Worm (Caenorhabditis elegans) whole organism, midembryonic: ENCODE results near the gene F23G4.1.

ENCODE experiments used
- T22C8.4 ChIP-seq: fragments of 200-800 bp; sonication (Bioruptor generic); IDR thresholded peaks from 2 replicates; pipeline ENCODE4 v1.3.6; 2022; ENCODE audit warnings: missing genetic modification characterization, missing compliant biosample characterization
- cog-1 ChIP-seq: sonication (generic microtip); optimal IDR thresholded peaks from 2 replicates; lab custom pipeline; 2016; ENCODE audit warnings: missing genetic modification characterization, missing compliant biosample characterization
- flt-1 ChIP-seq: fragments of 200-800 bp; sonication (Bioruptor generic); IDR thresholded peaks from 2 replicates; pipeline ENCODE4 v1.3.6; 2022; ENCODE audit warnings: missing genetic modification characterization, missing compliant biosample characterization
- klf-2 ChIP-seq: fragments of 200-800 bp; sonication (Bioruptor generic); conservative IDR thresholded peaks from 2 replicates; pipeline ENCODE4 v1.3.6; 2022; ENCODE audit warnings: missing genetic modification reagents, missing genetic modification characterization, missing compliant biosample characterization
- med-1 ChIP-seq: sonication (generic microtip); optimal IDR thresholded peaks from 2 replicates; lab custom pipeline; 2017; ENCODE audit warnings: missing genetic modification characterization, mild to moderate bottlenecking, missing compliant biosample characterization, antibody characterized with exemption, missing genetic modification reagents; ENCODE audit not compliant: insufficient read depth
- ref-1 ChIP-seq: fragments of 200-800 bp; sonication (Bioruptor generic); conservative IDR thresholded peaks from 2 replicates; pipeline ENCODE4 v1.3.6; 2022; ENCODE audit warnings: missing genetic modification reagents, missing genetic modification characterization, missing compliant biosample characterization
- tab-1 ChIP-seq: fragments of 200-800 bp; sonication (Bioruptor generic); IDR thresholded peaks from 2 replicates; pipeline ENCODE4 v1.3.6; 2022; ENCODE audit warnings: missing genetic modification characterization, missing compliant biosample characterization
- ztf-23 ChIP-seq: fragments of 200-800 bp; sonication (Bioruptor generic); IDR thresholded peaks from 2 replicates; pipeline ENCODE4 v1.3.6; 2022; ENCODE audit warnings: missing genetic modification reagents, missing genetic modification characterization, missing compliant biosample characterization
- ztf-29 ChIP-seq: fragments of 200-800 bp; sonication (Bioruptor generic); IDR thresholded peaks from 2 replicates; pipeline ENCODE4 v1.3.6; 2022; ENCODE audit warnings: missing genetic modification reagents, missing genetic modification characterization, missing compliant biosample characterization

F23G4.1 gene

ce11 chrX:6603098-6603497 lies at the start of gene F23G4.1:
Gene F23G4.1 (minus strand): TSS chrX:6603198.
- TF ChIP-seq klf-2 (GFP tag; lab: Robert Waterston, UW) (no peak), cog-1 (no peak)

ce11 chrX:6649573-6649972 lies 46.6 kb upstream of the F23G4.1 start:
- TF ChIP-seq ref-1 (no peak), flt-1 (no peak), ztf-23 (no peak), klf-2 (GFP tag; lab: Robert Waterston, UW) (no peak), ztf-29 (GFP tag; lab: Robert Waterston, UW) (no peak), med-1 (no peak), tab-1 (GFP tag; lab: Robert Waterston, UW) (no peak), cog-1 (no peak), T22C8.4 (no peak)

ce11 chrX:6646387-6647061 lies 43.5 kb upstream of the F23G4.1 start:
- TF ChIP-seq ztf-29 (GFP tag; lab: Robert Waterston, UW) (no peak), med-1 (no peak), tab-1 (GFP tag; lab: Robert Waterston, UW) (no peak), ref-1 (no peak)

- TF ChIP-seq med-1 (no peak), T22C8.4 (no peak), klf-2 (GFP tag; lab: Robert Waterston, UW) (no peak), ref-1 (no peak), ztf-29 (GFP tag; lab: Robert Waterston, UW) (no peak), flt-1 (no peak), tab-1 (GFP tag; lab: Robert Waterston, UW) (no peak), ztf-23 (no peak), cog-1 (no peak)
Observed at ce11 chrX:6644971-6645704, 42.1 kb upstream of the F23G4.1 start, which contains the start of gene C56E10.3. Gene C56E10.3 (plus strand): TSS chrX:6645654.

ce11 chrX:6642798-6643197 lies 39.8 kb upstream of the F23G4.1 start:
- TF ChIP-seq ztf-29 (GFP tag; lab: Robert Waterston, UW) = no peak
- no peak for TF ChIP-seq med-1
- TF ChIP-seq cog-1 = no peak
- TF ChIP-seq flt-1 = no peak
- no peak for TF ChIP-seq ref-1
- TF ChIP-seq T22C8.4 = no peak
- TF ChIP-seq klf-2 (GFP tag; lab: Robert Waterston, UW) = no peak
- TF ChIP-seq tab-1 (GFP tag; lab: Robert Waterston, UW) = no peak
- no peak for TF ChIP-seq ztf-23

- no peak for TF ChIP-seq tab-1 (GFP tag; lab: Robert Waterston, UW)
Observed at ce11 chrX:6641509-6641908, 38.5 kb upstream of the F23G4.1 start.

ce11 chrX:6640570-6641199 lies 37.7 kb upstream of the F23G4.1 start, which contains the start of gene nhr-120:
Gene nhr-120 (minus strand): TSS chrX:6640620.
- TF ChIP-seq tab-1 (GFP tag; lab: Robert Waterston, UW) (no peak), cog-1 (no peak), flt-1 (no peak), ztf-23 (no peak), med-1 (no peak), ref-1 (no peak), klf-2 (GFP tag; lab: Robert Waterston, UW) (no peak), T22C8.4 (no peak), ztf-29 (GFP tag; lab: Robert Waterston, UW) (no peak)

- TF ChIP-seq ztf-29 (GFP tag; lab: Robert Waterston, UW) (no peak), tab-1 (GFP tag; lab: Robert Waterston, UW) (no peak), cog-1 (no peak), flt-1 (no peak), ref-1 (no peak), T22C8.4 (no peak), ztf-23 (no peak), klf-2 (GFP tag; lab: Robert Waterston, UW) (no peak), med-1 (no peak)
Observed at ce11 chrX:6638985-6639573, 36.1 kb upstream of the F23G4.1 start.

- TF ChIP-seq tab-1 (GFP tag; lab: Robert Waterston, UW) (no peak), ztf-23 (no peak)
Observed at ce11 chrX:6637933-6638332, 34.9 kb upstream of the F23G4.1 start.

ce11 chrX:6635173-6635572 lies 32.2 kb upstream of the F23G4.1 start, which contains the start of gene aexr-1:
Gene aexr-1 (minus strand): TSS chrX:6635273.
- TF ChIP-seq T22C8.4 (no peak), klf-2 (GFP tag; lab: Robert Waterston, UW) (no peak), cog-1 (no peak), tab-1 (GFP tag; lab: Robert Waterston, UW) (no peak), med-1 (no peak), ztf-23 (no peak), ref-1 (no peak), flt-1 (no peak), ztf-29 (GFP tag; lab: Robert Waterston, UW) (no peak)

- no peak for TF ChIP-seq cog-1
- no peak for TF ChIP-seq flt-1
- no peak for TF ChIP-seq ztf-29 (GFP tag; lab: Robert Waterston, UW)
- TF ChIP-seq tab-1 (GFP tag; lab: Robert Waterston, UW) = no peak
- no peak for TF ChIP-seq ztf-23
- no peak for TF ChIP-seq med-1
- no peak for TF ChIP-seq klf-2 (GFP tag; lab: Robert Waterston, UW)
- no peak for TF ChIP-seq T22C8.4
- TF ChIP-seq ref-1 = no peak
Observed at ce11 chrX:6631437-6631836, 28.4 kb upstream of the F23G4.1 start, which contains the start of gene aexr-2. Gene aexr-2 (minus strand): TSS chrX:6631537.
